Worm (Caenorhabditis elegans) whole organism, mixed stage, embryonic: ENCODE data around the gene W01H2.2.
"Not testable (repeated sequence)": the region's sequence is repeated elsewhere in the genome, so short reads cannot be mapped to it uniquely, and the experiment has no call there.

Experiments used
- M03D4.4 ChIP-seq: sonication (generic microtip); optimal IDR thresholded peaks from 2 replicates; lab custom pipeline; 2017; ENCODE audit warnings: mild to moderate bottlenecking, missing genetic modification characterization, missing compliant biosample characterization
- bed-3 ChIP-seq: fragments of 200-800 bp; sonication (Bioruptor generic); optimal IDR thresholded peaks from 3 replicates; lab custom pipeline; 2018; ENCODE audit warnings: mild to moderate bottlenecking, missing genetic modification characterization, moderate library complexity, missing compliant biosample characterization
- blmp-1 ChIP-seq: fragments of 150-350 bp; optimal IDR thresholded peaks from 2 replicates; lab custom pipeline; 2014; ENCODE audit warnings: missing biosample characterization, missing genetic modification characterization
- ceh-39 ChIP-seq: fragments of 150-350 bp; optimal IDR thresholded peaks from 2 replicates; lab custom pipeline; 2014; ENCODE audit warnings: missing biosample characterization, missing genetic modification characterization
- ceh-43 ChIP-seq: fragments of 200-800 bp; sonication (Bioruptor generic); optimal IDR thresholded peaks from 2 replicates; lab custom pipeline; 2018; ENCODE audit warnings: mild to moderate bottlenecking, missing genetic modification characterization, moderate library complexity, missing compliant biosample characterization
- ceh-83 ChIP-seq: fragments of 200-800 bp; sonication (Bioruptor generic); optimal IDR thresholded peaks from 2 replicates; lab custom pipeline; 2018; ENCODE audit warnings: mild to moderate bottlenecking, missing genetic modification characterization, missing compliant biosample characterization
- ces-1 ChIP-seq: fragments of 150-350 bp; optimal IDR thresholded peaks from 2 replicates; lab custom pipeline; 2014; ENCODE audit warnings: missing biosample characterization, missing genetic modification reagents, missing genetic modification characterization
- drap-1 ChIP-seq: fragments of 200-800 bp; sonication (Bioruptor generic); optimal IDR thresholded peaks from 3 replicates; lab custom pipeline; 2018; ENCODE audit warnings: mild to moderate bottlenecking, missing genetic modification characterization, missing compliant biosample characterization
- elt-1 ChIP-seq: sonication (generic microtip); optimal IDR thresholded peaks from 2 replicates; lab custom pipeline; 2017; ENCODE audit warnings: missing genetic modification characterization, mild to moderate bottlenecking, missing compliant biosample characterization, antibody characterized with exemption, moderate library complexity, borderline replicate concordance; ENCODE audit not compliant: insufficient read depth
- elt-3 ChIP-seq: fragments of 150-350 bp; optimal IDR thresholded peaks from 2 replicates; lab custom pipeline; 2014; ENCODE audit warnings: missing biosample characterization, missing genetic modification characterization
- flh-1 ChIP-seq: fragments of 200-800 bp; sonication (Bioruptor generic); optimal IDR thresholded peaks from 2 replicates; lab custom pipeline; 2018; ENCODE audit warnings: mild to moderate bottlenecking, missing genetic modification characterization, moderate library complexity, missing compliant biosample characterization
- ham-2 ChIP-seq: fragments of 200-800 bp; sonication (Bioruptor generic); optimal IDR thresholded peaks from 2 replicates; lab custom pipeline; 2018; ENCODE audit warnings: mild to moderate bottlenecking, missing genetic modification characterization, missing compliant biosample characterization
- hlh-1 ChIP-seq: fragments of 150-350 bp; optimal IDR thresholded peaks from 2 replicates; lab custom pipeline; 2014; ENCODE audit warnings: missing biosample characterization, missing genetic modification reagents, missing genetic modification characterization
- lin-13 ChIP-seq: fragments of 150-350 bp; optimal IDR thresholded peaks from 2 replicates; lab custom pipeline; 2014; ENCODE audit warnings: missing biosample characterization, missing genetic modification characterization
- lsy-2 ChIP-seq: fragments of 150-350 bp; optimal IDR thresholded peaks from 2 replicates; lab custom pipeline; 2014; ENCODE audit warnings: missing biosample characterization, missing genetic modification characterization
- mab-5 ChIP-seq: fragments of 150-350 bp; optimal IDR thresholded peaks from 2 replicates; lab custom pipeline; 2014; ENCODE audit warnings: missing biosample characterization, missing genetic modification characterization
- mep-1 ChIP-seq: fragments of 150-350 bp; optimal IDR thresholded peaks from 2 replicates; lab custom pipeline; 2017; ENCODE audit warnings: missing biosample characterization, missing genetic modification reagents, missing genetic modification characterization, inconsistent platforms
- mls-2 ChIP-seq: sonication (generic microtip); optimal IDR thresholded peaks from 2 replicates; lab custom pipeline; 2016; ENCODE audit warnings: mild to moderate bottlenecking, missing genetic modification characterization, moderate library complexity, missing compliant biosample characterization
- nhr-12 ChIP-seq: fragments of 150-350 bp; optimal IDR thresholded peaks from 2 replicates; lab custom pipeline; 2014; ENCODE audit warnings: missing biosample characterization, missing genetic modification characterization
- nhr-2 ChIP-seq: fragments of 150-350 bp; optimal IDR thresholded peaks from 2 replicates; lab custom pipeline; 2014; ENCODE audit warnings: missing biosample characterization, missing genetic modification characterization
- nhr-237 ChIP-seq: fragments of 150-350 bp; optimal IDR thresholded peaks from 2 replicates; lab custom pipeline; 2014; ENCODE audit warnings: missing biosample characterization, missing genetic modification characterization
- nhr-28 ChIP-seq: fragments of 150-350 bp; optimal IDR thresholded peaks from 2 replicates; lab custom pipeline; 2014; ENCODE audit warnings: missing biosample characterization, missing genetic modification characterization
- nhr-76 ChIP-seq: sonication (generic microtip); optimal IDR thresholded peaks from 2 replicates; lab custom pipeline; 2017; ENCODE audit warnings: missing biosample characterization, missing genetic modification characterization
- pha-4 ChIP-seq: fragments of 150-350 bp; optimal IDR thresholded peaks from 2 replicates; lab custom pipeline; 2018; ENCODE audit warnings: missing biosample characterization, missing genetic modification reagents, missing genetic modification characterization
- sem-2 ChIP-seq: fragments of 200-800 bp; sonication (Bioruptor generic); optimal IDR thresholded peaks from 2 replicates; lab custom pipeline; 2018; ENCODE audit warnings: mild to moderate bottlenecking, missing genetic modification characterization, missing compliant biosample characterization
- snpc-4 ChIP-seq: fragments of 150-350 bp; optimal IDR thresholded peaks from 2 replicates; lab custom pipeline; 2014; ENCODE audit warnings: missing biosample characterization, missing genetic modification characterization
- sptf-1 ChIP-seq: sonication (generic microtip); optimal IDR thresholded peaks from 2 replicates; lab custom pipeline; 2017; ENCODE audit warnings: mild to moderate bottlenecking, missing genetic modification characterization, moderate library complexity, missing compliant biosample characterization
- tbx-8 ChIP-seq: fragments of 200-800 bp; sonication (Bioruptor generic); optimal IDR thresholded peaks from 2 replicates; lab custom pipeline; 2018; ENCODE audit warnings: mild to moderate bottlenecking, missing genetic modification characterization, moderate library complexity, missing compliant biosample characterization
- unc-120 ChIP-seq: sonication (generic microtip); optimal IDR thresholded peaks from 2 replicates; lab custom pipeline; 2017; ENCODE audit warnings: missing genetic modification characterization, missing compliant biosample characterization; ENCODE audit not compliant: poor library complexity, severe bottlenecking
- unc-39 ChIP-seq: fragments of 150-350 bp; optimal IDR thresholded peaks from 2 replicates; lab custom pipeline; 2014; ENCODE audit warnings: missing biosample characterization, missing genetic modification characterization
- unc-62 ChIP-seq: fragments of 150-350 bp; optimal IDR thresholded peaks from 2 replicates; lab custom pipeline; 2014; ENCODE audit warnings: missing biosample characterization, missing genetic modification reagents, missing genetic modification characterization
- zip-8 ChIP-seq: fragments of 150-350 bp; optimal IDR thresholded peaks from 2 replicates; lab custom pipeline; 2014; ENCODE audit warnings: missing biosample characterization, missing genetic modification characterization
- ztf-11 ChIP-seq: fragments of 150-350 bp; optimal IDR thresholded peaks from 2 replicates; lab custom pipeline; 2014; ENCODE audit warnings: missing biosample characterization, missing genetic modification characterization

W01H2.2 gene

ce11 chrX:4202114-4202513 is 16.1 kb downstream of the W01H2.2 start, which contains the start of gene F20B6.6:
Gene F20B6.6 (minus strand): TSS chrX:4202214.
- not testable (repeated sequence) for TF ChIP-seq lin-13 (tag; lab: Kevin White, UChicago); blmp-1 (tag; lab: Kevin White, UChicago); ceh-83 (GFP tag; lab: Kevin White, UChicago)

DNA sequence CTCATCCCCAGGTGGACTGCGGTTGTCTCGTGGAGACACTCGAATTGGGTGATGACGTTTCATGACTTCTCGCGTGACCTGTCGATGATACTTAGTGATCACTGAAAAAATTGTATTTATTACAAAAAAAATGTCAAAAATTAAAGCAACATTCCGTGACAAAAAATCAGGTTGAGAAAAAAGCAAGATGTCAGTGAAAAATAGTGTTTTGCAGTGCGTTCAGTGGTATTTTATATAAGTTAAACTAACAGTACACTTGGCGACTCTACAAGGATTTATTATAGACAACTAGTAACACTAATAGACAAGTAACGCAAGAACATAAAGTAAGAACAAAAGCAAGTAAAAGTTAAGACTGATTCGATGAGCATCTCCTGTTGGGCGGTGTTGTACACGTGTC is 18.4 kb downstream of the W01H2.2 start, which contains the start of gene F20B6.5:
TSS of gene F20B6.5 (minus strand) at position 101 of the 400 bp plus-strand sequence.
- TF ChIP-seq ceh-39 (tag; lab: Kevin White, UChicago); unc-62 (GFP tag; lab: Kevin White, UChicago); unc-39 (tag; lab: Kevin White, UChicago): not testable (repeated sequence)

DNA sequence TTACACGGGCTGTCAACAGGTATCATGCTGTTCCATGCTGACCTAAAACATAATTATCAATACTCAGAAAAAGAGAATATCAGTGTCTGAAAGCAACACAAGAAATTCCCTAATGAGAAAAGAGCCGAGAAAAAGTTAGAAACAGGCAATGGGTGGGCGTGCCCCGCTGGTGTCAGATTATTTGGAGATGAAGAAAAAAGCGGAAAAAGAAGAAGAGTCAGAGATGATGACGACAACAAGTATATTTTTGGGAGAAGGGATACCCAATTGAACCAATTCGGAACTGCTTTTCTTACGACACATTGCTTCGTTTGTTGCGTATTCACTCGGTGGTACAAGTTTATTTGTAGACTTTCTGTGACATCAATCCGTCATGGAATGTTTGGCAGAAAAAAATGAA is 21.8 kb downstream of the W01H2.2 start, which contains the start of gene F20B6.4:
TSS of gene F20B6.4 (minus strand) at position 101 of the 400 bp plus-strand sequence.
- TF ChIP-seq hlh-1 (tag; lab: Kevin White, UChicago), result no peak
- no peak for TF ChIP-seq lin-13 (tag; lab: Kevin White, UChicago)

DNA sequence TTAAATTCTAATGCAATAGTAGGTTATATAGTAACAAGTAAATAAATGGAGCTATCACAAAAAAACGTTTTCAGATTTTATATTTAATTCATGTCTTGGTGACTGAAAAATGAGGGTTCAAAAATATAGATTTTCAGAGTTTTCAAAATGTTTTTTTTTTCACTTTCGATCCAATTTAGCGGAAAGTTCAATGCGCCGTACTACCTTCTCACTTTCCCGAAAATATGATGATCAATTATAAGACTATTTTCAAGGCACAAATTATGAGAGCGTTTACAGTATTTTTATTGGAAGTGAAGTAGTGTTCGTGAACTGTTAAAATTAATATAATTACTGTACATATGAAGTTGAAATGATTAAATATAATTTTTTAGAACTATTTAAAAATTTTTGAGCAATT is 25.2 kb downstream of the W01H2.2 start:
- TF ChIP-seq M03D4.4 (tag; lab: Kevin White, UChicago), result no peak
- no peak for TF ChIP-seq zip-8 (tag; lab: Kevin White, UChicago)
- TF ChIP-seq hlh-1 (tag; lab: Kevin White, UChicago), result no peak
- no peak for TF ChIP-seq mab-5 (tag; lab: Kevin White, UChicago)
- no peak for TF ChIP-seq nhr-76 (tag; lab: Kevin White, UChicago)
- TF ChIP-seq tbx-8 (GFP tag; lab: Kevin White, UChicago), result no peak
- TF ChIP-seq ztf-11 (tag; lab: Kevin White, UChicago), result no peak
- TF ChIP-seq ceh-83 (GFP tag; lab: Kevin White, UChicago), result no peak
- no peak for TF ChIP-seq drap-1 (GFP tag; lab: Kevin White, UChicago)
- no peak for TF ChIP-seq lsy-2
- TF ChIP-seq unc-39 (tag; lab: Kevin White, UChicago), result no peak
- TF ChIP-seq blmp-1 (tag; lab: Kevin White, UChicago), result no peak
- TF ChIP-seq ceh-39 (tag; lab: Kevin White, UChicago), result no peak

DNA sequence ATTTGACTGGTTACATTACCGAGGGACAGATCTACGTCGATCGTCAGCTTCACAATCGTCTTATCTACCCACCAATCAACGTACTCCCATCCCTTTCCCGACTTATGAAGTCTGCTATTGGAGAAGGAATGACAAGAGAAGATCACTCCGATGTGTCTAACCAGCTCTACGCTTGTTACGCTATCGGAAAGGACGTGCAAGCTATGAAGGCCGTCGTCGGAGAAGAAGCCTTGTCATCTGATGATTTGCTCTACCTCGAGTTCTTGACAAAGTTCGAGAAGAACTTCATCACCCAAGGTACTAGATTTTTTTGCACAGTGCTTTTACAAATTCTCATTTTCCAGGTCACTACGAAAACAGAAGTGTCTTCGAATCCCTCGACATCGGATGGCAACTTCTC is 26.0 kb downstream of the W01H2.2 start:
- TF ChIP-seq ceh-43 (GFP tag; lab: Kevin White, UChicago), result no peak
- no peak for TF ChIP-seq snpc-4
- TF ChIP-seq ces-1 (GFP tag; lab: Kevin White, UChicago), result no peak
- TF ChIP-seq unc-120 (tag; lab: Kevin White, UChicago), result no peak
- no peak for TF ChIP-seq unc-62 (GFP tag; lab: Kevin White, UChicago)
- TF ChIP-seq elt-1 (tag; lab: Kevin White, UChicago), result no peak
- no peak for TF ChIP-seq nhr-237 (tag; lab: Kevin White, UChicago)
- TF ChIP-seq sem-2 (GFP tag; lab: Kevin White, UChicago), result no peak
- no peak for TF ChIP-seq pha-4
- no peak for TF ChIP-seq lsy-2
- no peak for TF ChIP-seq nhr-12 (tag; lab: Kevin White, UChicago)
- TF ChIP-seq mep-1 (tag; lab: Kevin White, UChicago), result no peak
- TF ChIP-seq nhr-28 (tag; lab: Kevin White, UChicago), result no peak
- no peak for TF ChIP-seq bed-3
- no peak for TF ChIP-seq nhr-76 (tag; lab: Kevin White, UChicago)
- TF ChIP-seq nhr-2 (tag; lab: Kevin White, UChicago), result no peak

- TF ChIP-seq nhr-12 (tag; lab: Kevin White, UChicago), result no peak
- TF ChIP-seq elt-1 (tag; lab: Kevin White, UChicago), result peak; percentile 19
- TF ChIP-seq ham-2 (GFP tag; lab: Kevin White, UChicago), result no peak
- no peak for TF ChIP-seq ceh-43 (GFP tag; lab: Kevin White, UChicago)
- no peak for TF ChIP-seq tbx-8 (GFP tag; lab: Kevin White, UChicago)
- peak; percentile 45 for TF ChIP-seq lsy-2
- TF ChIP-seq unc-62 (GFP tag; lab: Kevin White, UChicago), result peak; percentile 84
- TF ChIP-seq nhr-28 (tag; lab: Kevin White, UChicago), result no peak
- TF ChIP-seq drap-1 (GFP tag; lab: Kevin White, UChicago), result no peak
- TF ChIP-seq nhr-2 (tag; lab: Kevin White, UChicago), result peak; percentile 30
- TF ChIP-seq unc-120 (tag; lab: Kevin White, UChicago), result peak; percentile 72
- TF ChIP-seq ceh-83 (GFP tag; lab: Kevin White, UChicago), result no peak
- peak; percentile 81 for TF ChIP-seq pha-4
- peak; percentile 87 for TF ChIP-seq mep-1 (tag; lab: Kevin White, UChicago)
- no peak for TF ChIP-seq ztf-11 (tag; lab: Kevin White, UChicago)
- TF ChIP-seq M03D4.4 (tag; lab: Kevin White, UChicago), result no peak
- TF ChIP-seq hlh-1 (tag; lab: Kevin White, UChicago), result peak; percentile 74
- peak; percentile 40 for TF ChIP-seq elt-3 (tag; lab: Kevin White, UChicago)
- TF ChIP-seq blmp-1 (tag; lab: Kevin White, UChicago), result no peak
- TF ChIP-seq lin-13 (tag; lab: Kevin White, UChicago), result no peak
- TF ChIP-seq zip-8 (tag; lab: Kevin White, UChicago), result no peak
- no peak for TF ChIP-seq bed-3
- peak; percentile 94 for TF ChIP-seq ces-1 (GFP tag; lab: Kevin White, UChicago)
- no peak for TF ChIP-seq flh-1
- peak; percentile 82 for TF ChIP-seq nhr-237 (tag; lab: Kevin White, UChicago)
- no peak for TF ChIP-seq nhr-76 (tag; lab: Kevin White, UChicago)
- TF ChIP-seq ceh-39 (tag; lab: Kevin White, UChicago), result peak; percentile 21
- TF ChIP-seq sptf-1, result peak; percentile 31
- peak; percentile 20 for TF ChIP-seq mls-2 (tag; lab: Kevin White, UChicago)
Measured at ce11 chrX:4190537-4191144, 27.6 kb downstream of the W01H2.2 start, which contains the start of gene vha-12. Gene vha-12 (plus strand): TSS chrX:4191094.
